Fruit fly (Drosophila melanogaster) whole organism, embryonic: ENCODE data around the gene CG10254.
A peak's percentile ranks its signal among the peaks of the same experiment; 100 is the strongest.

Experiments used
- Ada2b ChIP-seq: fragments of 200-800 bp; sonication (Bioruptor generic); IDR thresholded peaks from 2 replicates; pipeline ENCODE4 v1.3.6; 2022; ENCODE audit warnings: missing biosample characterization, missing genetic modification characterization
- B-H2 ChIP-seq: fragments of 200-800 bp; sonication (Bioruptor generic); optimal IDR thresholded peaks from 2 replicates; lab custom pipeline; 2018; ENCODE audit warnings: missing biosample characterization, mild to moderate bottlenecking, missing genetic modification characterization
- CG10147 ChIP-seq: fragments of 200-800 bp; sonication (Bioruptor generic); optimal IDR thresholded peaks from 2 replicates; lab custom pipeline; 2019; ENCODE audit warnings: missing biosample characterization, mild to moderate bottlenecking, missing genetic modification characterization, moderate library complexity
- CG1024 ChIP-seq: fragments of 200-800 bp; sonication (Bioruptor generic); IDR thresholded peaks from 2 replicates; pipeline ENCODE4 v1.3.6; 2022; ENCODE audit warnings: missing biosample characterization, missing genetic modification characterization
- CG10267 ChIP-seq: fragments of 200-800 bp; sonication (Bioruptor generic); optimal IDR thresholded peaks from 2 replicates; lab custom pipeline; 2018; ENCODE audit warnings: missing biosample characterization, mild to moderate bottlenecking, missing genetic modification characterization, moderate library complexity
- CG10462 ChIP-seq: fragments of 200-800 bp; sonication (Bioruptor generic); optimal IDR thresholded peaks from 2 replicates; lab custom pipeline; 2016; ENCODE audit warnings: missing biosample characterization, missing genetic modification characterization
- CG13775 ChIP-seq: fragments of 200-800 bp; sonication (Bioruptor generic); optimal IDR thresholded peaks from 3 replicates; lab custom pipeline; 2017; ENCODE audit warnings: missing biosample characterization, mild to moderate bottlenecking, missing genetic modification characterization
- CG14860 ChIP-seq: fragments of 200-800 bp; sonication (Bioruptor generic); IDR thresholded peaks from 3 replicates; pipeline ENCODE4 v1.3.6; 2022; ENCODE audit warnings: missing biosample characterization, missing genetic modification characterization; ENCODE audit not compliant: partially characterized antibody
- CG18619 ChIP-seq: fragments of 200-800 bp; sonication (Bioruptor generic); optimal IDR thresholded peaks from 3 replicates; lab custom pipeline; 2017; ENCODE audit warnings: missing biosample characterization, mild to moderate bottlenecking, missing genetic modification characterization
- CG2678 ChIP-seq: fragments of 200-800 bp; sonication (Bioruptor generic); optimal IDR thresholded peaks from 3 replicates; lab custom pipeline; 2019; ENCODE audit warnings: missing biosample characterization, mild to moderate bottlenecking, missing genetic modification characterization, moderate library complexity
- CG31365 ChIP-seq: fragments of 200-800 bp; sonication (Bioruptor generic); optimal IDR thresholded peaks from 2 replicates; lab custom pipeline; 2018; ENCODE audit warnings: missing biosample characterization, mild to moderate bottlenecking, missing genetic modification characterization
- CG3163 ChIP-seq: fragments of 200-800 bp; sonication (Bioruptor generic); optimal IDR thresholded peaks from 3 replicates; lab custom pipeline; 2016; ENCODE audit warnings: missing biosample characterization, missing genetic modification characterization
- CG33557 ChIP-seq: fragments of 200-800 bp; sonication (Bioruptor generic); optimal IDR thresholded peaks from 2 replicates; lab custom pipeline; 2019; ENCODE audit warnings: missing biosample characterization, mild to moderate bottlenecking, missing genetic modification characterization, moderate library complexity
- CG4328 ChIP-seq: fragments of 200-800 bp; sonication (Bioruptor generic); optimal IDR thresholded peaks from 3 replicates; lab custom pipeline; 2017; ENCODE audit warnings: missing biosample characterization, missing genetic modification reagents, missing genetic modification characterization
- CG43689 ChIP-seq: fragments of 200-800 bp; sonication (Bioruptor generic); IDR thresholded peaks from 2 replicates; pipeline ENCODE4 v1.3.6; 2022; ENCODE audit warnings: missing biosample characterization, missing genetic modification characterization
- CG6791 ChIP-seq: fragments of 200-800 bp; sonication (Bioruptor generic); IDR thresholded peaks from 3 replicates; pipeline ENCODE4 v1.3.6; 2022; ENCODE audit warnings: missing biosample characterization, missing genetic modification characterization; ENCODE audit not compliant: partially characterized antibody
- CG7786 ChIP-seq: fragments of 200-800 bp; sonication (Bioruptor generic); optimal IDR thresholded peaks from 2 replicates; lab custom pipeline; 2016; ENCODE audit warnings: missing biosample characterization, missing genetic modification characterization
- CG8290 ChIP-seq, 3 experiments: fragments of 200-800 bp; sonication (Bioruptor generic); optimal IDR thresholded peaks; 2 replicates each; lab custom pipeline; 2016 to 2019; ENCODE audit warnings: missing biosample characterization in 3 of 3, missing genetic modification characterization in 3 of 3, mild to moderate bottlenecking in 2 of 3, moderate library complexity in 1 of 3
- CHES-1-like ChIP-seq: fragments of 200-800 bp; sonication (Bioruptor generic); optimal IDR thresholded peaks from 2 replicates; lab custom pipeline; 2016; ENCODE audit warnings: missing biosample characterization, missing genetic modification characterization
- Dp ChIP-seq: fragments of 200-800 bp; sonication (Bioruptor generic); optimal IDR thresholded peaks from 2 replicates; lab custom pipeline; 2018; ENCODE audit warnings: missing biosample characterization, mild to moderate bottlenecking, missing genetic modification characterization, moderate library complexity
- ERR ChIP-seq: fragments of 200-800 bp; sonication (Bioruptor generic); optimal IDR thresholded peaks from 2 replicates; lab custom pipeline; 2016; ENCODE audit warnings: missing biosample characterization, missing genetic modification characterization
- Fer2 ChIP-seq: fragments of 200-800 bp; sonication (Bioruptor generic); optimal IDR thresholded peaks from 2 replicates; lab custom pipeline; 2018; ENCODE audit warnings: missing biosample characterization, mild to moderate bottlenecking, missing genetic modification characterization, moderate library complexity
- Hr51 ChIP-seq, 2 experiments: fragments of 200-800 bp; sonication (Bioruptor generic); optimal IDR thresholded peaks; 2 replicates in 1 of 2; 3 replicates in 1 of 2; lab custom pipeline; 2016 to 2018; ENCODE audit warnings: missing biosample characterization in 2 of 2, missing genetic modification characterization in 2 of 2, mild to moderate bottlenecking in 1 of 2, moderate library complexity in 1 of 2
- Jarid2 ChIP-seq: fragments of 200-800 bp; sonication (Bioruptor generic); optimal IDR thresholded peaks from 3 replicates; lab custom pipeline; 2017; ENCODE audit warnings: mild to moderate bottlenecking, missing biosample characterization, missing genetic modification reagents, missing genetic modification characterization
- Mad ChIP-seq: fragments of 200-800 bp; sonication (Bioruptor generic); optimal IDR thresholded peaks from 2 replicates; lab custom pipeline; 2016; ENCODE audit warnings: missing biosample characterization, missing genetic modification characterization
- Ravus ChIP-seq: fragments of 200-800 bp; sonication (Bioruptor generic); IDR thresholded peaks from 2 replicates; pipeline ENCODE4 v1.3.6; 2022; ENCODE audit warnings: missing biosample characterization, missing genetic modification characterization
- Spps ChIP-seq: fragments of 200-800 bp; sonication (Bioruptor generic); optimal IDR thresholded peaks from 2 replicates; lab custom pipeline; 2018; ENCODE audit warnings: missing biosample characterization, mild to moderate bottlenecking, missing genetic modification characterization
- Trl ChIP-seq, 3 experiments: fragments of >200 bp in 2 of 3; fragments of 200-800 bp in 1 of 3; sonication (Bioruptor generic) in 1 of 3; optimal IDR thresholded peaks; 2 replicates in 1 of 3; 3 replicates in 2 of 3; lab custom pipeline; 2016 to 2017; ENCODE audit warnings: missing biosample characterization in 1 of 3, missing genetic modification characterization in 1 of 3
- ac ChIP-seq: fragments of 200-800 bp; sonication (Bioruptor generic); optimal IDR thresholded peaks from 3 replicates; lab custom pipeline; 2017; ENCODE audit warnings: missing biosample characterization, mild to moderate bottlenecking, missing genetic modification characterization
- ara ChIP-seq: fragments of 200-800 bp; sonication (Bioruptor generic); IDR thresholded peaks from 2 replicates; pipeline ENCODE4 v1.3.6; 2022; ENCODE audit warnings: missing biosample characterization, missing genetic modification characterization
- dmrt11E ChIP-seq: fragments of 200-800 bp; sonication (Bioruptor generic); optimal IDR thresholded peaks from 3 replicates; lab custom pipeline; 2018; ENCODE audit warnings: missing biosample characterization, mild to moderate bottlenecking, missing genetic modification characterization, moderate library complexity
- ind ChIP-seq: fragments of 200-800 bp; sonication (Bioruptor generic); optimal IDR thresholded peaks from 3 replicates; lab custom pipeline; 2016; ENCODE audit warnings: missing biosample characterization, missing genetic modification characterization
- ken ChIP-seq: fragments of 200-800 bp; sonication (Bioruptor generic); IDR thresholded peaks from 3 replicates; pipeline ENCODE4 v1.3.6; 2022; ENCODE audit warnings: missing biosample characterization, missing genetic modification characterization
- lab ChIP-seq: fragments of 200-800 bp; sonication (Bioruptor generic); optimal IDR thresholded peaks from 3 replicates; lab custom pipeline; 2017; ENCODE audit warnings: missing biosample characterization, missing genetic modification characterization, mild to moderate bottlenecking, moderate library complexity, missing genetic modification reagents
- pan ChIP-seq, 4 experiments: fragments of >200 bp in 3 of 4; fragments of 200-800 bp in 1 of 4; sonication (Bioruptor generic) in 1 of 4; optimal IDR thresholded peaks in 3 of 4; IDR thresholded peaks in 1 of 4; 2 replicates each; pipeline versions ENCODE4 v1.3.6 to Lab custom; 2017 to 2022; ENCODE audit warnings: missing biosample characterization in 2 of 4, missing genetic modification characterization in 2 of 4, mixed read lengths in 1 of 4
- pnt ChIP-seq: fragments of 200-800 bp; sonication (Bioruptor generic); optimal IDR thresholded peaks from 3 replicates; lab custom pipeline; 2016; ENCODE audit warnings: missing biosample characterization, missing genetic modification characterization
- pros ChIP-seq: fragments of 200-800 bp; sonication (Bioruptor generic); optimal IDR thresholded peaks from 3 replicates; lab custom pipeline; 2019; ENCODE audit warnings: missing biosample characterization, mild to moderate bottlenecking, missing genetic modification characterization, moderate library complexity
- sim ChIP-seq: fragments of 200-800 bp; sonication (Bioruptor generic); IDR thresholded peaks from 2 replicates; pipeline ENCODE4 v1.3.6; 2022; ENCODE audit warnings: missing biosample characterization, missing genetic modification characterization
- sima ChIP-seq: fragments of 200-800 bp; sonication (Bioruptor generic); optimal IDR thresholded peaks from 2 replicates; lab custom pipeline; 2016; ENCODE audit warnings: missing biosample characterization, missing genetic modification characterization
- sqz ChIP-seq: fragments of 200-800 bp; sonication (Bioruptor generic); optimal IDR thresholded peaks from 3 replicates; lab custom pipeline; 2018; ENCODE audit warnings: missing biosample characterization, mild to moderate bottlenecking, missing genetic modification characterization
- sr ChIP-seq: fragments of 200-800 bp; sonication (Bioruptor generic); IDR thresholded peaks from 3 replicates; pipeline ENCODE4 v1.3.6; 2022; ENCODE audit warnings: missing biosample characterization, missing genetic modification characterization
- sug ChIP-seq: fragments of 200-800 bp; optimal IDR thresholded peaks from 2 replicates; lab custom pipeline; 2019; ENCODE audit warnings: missing biosample characterization, mild to moderate bottlenecking, missing genetic modification characterization, moderate library complexity
- tgo ChIP-seq: fragments of 200-800 bp; sonication (Bioruptor generic); IDR thresholded peaks from 3 replicates; pipeline ENCODE4 v1.3.6; 2022; ENCODE audit warnings: missing biosample characterization, missing genetic modification characterization
- toy ChIP-seq: fragments of 200-800 bp; sonication (Bioruptor generic); IDR thresholded peaks from 2 replicates; pipeline ENCODE4 v1.3.6; 2022; ENCODE audit warnings: missing biosample characterization, missing genetic modification characterization
- trem ChIP-seq: fragments of 200-800 bp; optimal IDR thresholded peaks from 3 replicates; lab custom pipeline; 2019; ENCODE audit warnings: missing biosample characterization, mild to moderate bottlenecking, missing genetic modification characterization, moderate library complexity
- ttk ChIP-seq: fragments of 200-800 bp; sonication (Bioruptor generic); IDR thresholded peaks from 2 replicates; pipeline ENCODE4 v2.1.2; 2022; ENCODE audit warnings: missing biosample characterization, missing genetic modification characterization
- wek ChIP-seq: fragments of 200-800 bp; sonication (Bioruptor generic); optimal IDR thresholded peaks from 3 replicates; lab custom pipeline; 2018; ENCODE audit warnings: missing biosample characterization, mild to moderate bottlenecking, missing genetic modification characterization, moderate library complexity
- zen2 ChIP-seq: fragments of 200-800 bp; sonication (Bioruptor generic); IDR thresholded peaks from 3 replicates; pipeline ENCODE4 v1.3.6; 2022; ENCODE audit warnings: missing biosample characterization, missing genetic modification characterization; ENCODE audit not compliant: partially characterized antibody
- zfh2 ChIP-seq: fragments of 200-800 bp; sonication (Bioruptor generic); optimal IDR thresholded peaks from 2 replicates; lab custom pipeline; 2016; ENCODE audit warnings: missing biosample characterization, missing genetic modification characterization

The CG10254 gene

DNA sequence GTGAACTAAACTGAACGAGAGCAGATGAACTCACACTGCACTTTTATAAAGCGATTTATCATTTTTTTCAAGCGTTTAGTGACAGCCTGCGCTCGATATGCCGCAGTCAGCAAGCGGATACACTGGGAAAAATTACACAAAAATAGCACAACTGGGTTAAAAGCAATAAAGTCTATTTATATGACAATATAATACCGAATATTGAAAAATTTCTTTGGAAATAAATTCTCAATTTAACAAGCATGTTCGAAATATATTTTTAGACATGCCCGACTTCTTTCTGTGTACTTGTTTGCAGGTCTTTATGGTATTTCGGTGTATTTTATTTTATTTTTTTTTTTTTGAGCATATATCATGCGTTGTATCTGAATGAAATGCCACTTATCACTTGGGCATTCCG lies 19.1 kb upstream of the CG10254 start:
- TF ChIP-seq pros (GFP tag; lab: Kevin White, UChicago) (no peak), lab (peak; percentile 64), Jarid2 (GFP tag; lab: Kevin White, UChicago) (no peak), sug (tag; lab: Kevin White, UChicago) (peak; percentile 5), B-H2 (GFP tag; lab: Kevin White, UChicago) (no peak), Spps (tag; lab: Kevin White, UChicago) (peak; percentile 33), CG33557 (peak; percentile 33), sqz (GFP tag; lab: Kevin White, UChicago) (peak; percentile 41), ara (peak; percentile 75), CG18619 (GFP tag; lab: Kevin White, UChicago) (peak; percentile 41), Ravus (GFP tag; lab: Robert Waterston, UW) (no peak), CG10147 (GFP tag; lab: Kevin White, UChicago) (no peak), CG13775 (peak; percentile 46), pnt (GFP tag; lab: Kevin White, UChicago) (peak; percentile 34), wek (GFP tag; lab: Kevin White, UChicago) (no peak), CG6791 (GFP tag; lab: Robert Waterston, UW) (no peak), sr (GFP tag; lab: Robert Waterston, UW) (no peak), ttk (GFP tag; lab: Robert Waterston, UW) (peak; percentile 70), ac (GFP tag; lab: Kevin White, UChicago) (peak; percentile 58), dmrt11E (tag; lab: Kevin White, UChicago) (peak; percentile 80), CG31365 (no peak), zen2 (GFP tag; lab: Robert Waterston, UW) (no peak), CG3163 (GFP tag; lab: Kevin White, UChicago) (no peak), toy (GFP tag; lab: Robert Waterston, UW) (no peak), CG4328 (GFP tag; lab: Kevin White, UChicago) (no peak), ERR (no peak), CG7786 (GFP tag; lab: Kevin White, UChicago) (peak; percentile 28), CG10267 (peak; percentile 55), ind (GFP tag; lab: Kevin White, UChicago) (peak; percentile 17), CG1024 (GFP tag; lab: Robert Waterston, UW) (0 out of 2 replicates have a peak, but pooled peaks have one; percentile 18), zfh2 (no peak), CHES-1-like (GFP tag; lab: Kevin White, UChicago) (no peak), CG8290 (GFP tag; optimal IDR thresholded peaks at IDR 0.05; lab: Kevin White, UChicago) (peak; percentile 15), CG8290 (tag; optimal IDR thresholded peaks at IDR 0.05; lab: Kevin White, UChicago) (peak in 1 of 2 experiments; percentile 59), Ada2b (no peak), pan (optimal IDR thresholded peaks at IDR 0.05; lab: Kevin White, UChicago) (no peak), pan (GFP tag; optimal IDR thresholded peaks at IDR 0.05 in 1 of 2, IDR thresholded peaks at IDR 0.05 in 1 of 2) (peak in 1 of 2 experiments; percentile 64), CG10462 (GFP tag; lab: Kevin White, UChicago) (peak; percentile 50), trem (tag; lab: Kevin White, UChicago) (peak; percentile 25), CG2678 (tag; lab: Kevin White, UChicago) (peak; percentile 50), CG43689 (GFP tag; lab: Robert Waterston, UW) (peak; percentile 27; the same call in 1 of the 2 replicates), Dp (GFP tag; lab: Kevin White, UChicago) (no peak), Trl (optimal IDR thresholded peaks at IDR 0.05; lab: Kevin White, UChicago) (no peak), Trl (GFP tag; optimal IDR thresholded peaks at IDR 0.05; lab: Kevin White, UChicago) (peak; percentile 49), tgo (GFP tag; lab: Robert Waterston, UW) (peak; percentile 69), Mad (GFP tag; lab: Kevin White, UChicago) (peak; percentile 62), sim (no peak), ken (GFP tag; lab: Robert Waterston, UW) (peak; percentile 75; the same call in 2 of the 3 replicates), Fer2 (no peak), CG14860 (GFP tag; lab: Robert Waterston, UW) (no peak), sima (GFP tag; lab: Kevin White, UChicago) (no peak), Hr51 (GFP tag; optimal IDR thresholded peaks at IDR 0.05; lab: Kevin White, UChicago) (peak in 1 of 2 experiments; percentile 77)
